Worm (Caenorhabditis elegans): ENCODE results near the gene spr-2.

ce11 chrIV:8853301-8853700, 38.0 kb upstream of the spr-2 start:
- TF ChIP-seq tbx-11 (GFP tag; IDR thresholded peaks at IDR 0.05) = no peak
- TF ChIP-seq hmbx-1 (tag; optimal IDR thresholded peaks at IDR 0.05) = no peak
- no peak for TF ChIP-seq ama-1 (optimal IDR thresholded peaks at IDR 0.05)
- no peak for TF ChIP-seq hnd-1 (tag; optimal IDR thresholded peaks at IDR 0.05)
- TF ChIP-seq flt-1 (GFP tag; IDR thresholded peaks at IDR 0.05) = no peak
- TF ChIP-seq ceh-36 (tag; optimal IDR thresholded peaks at IDR 0.05) = no peak
- TF ChIP-seq sea-1 (GFP tag; conservative IDR thresholded peaks at IDR 0.05) = no peak
- no peak for TF ChIP-seq aly-1 (tag; optimal IDR thresholded peaks at IDR 0.05)
- TF ChIP-seq hmg-4 (GFP tag; optimal IDR thresholded peaks at IDR 0.05) = no peak
- TF ChIP-seq B0310.2 (tag; optimal IDR thresholded peaks at IDR 0.05) = no peak
- no peak for TF ChIP-seq ceh-13 (GFP tag; optimal IDR thresholded peaks at IDR 0.05)
- no peak for TF ChIP-seq ets-7 (tag; optimal IDR thresholded peaks at IDR 0.05)
- no peak for TF ChIP-seq pes-1 (GFP tag; IDR thresholded peaks at IDR 0.05)
- TF ChIP-seq F13C5.2 (tag; optimal IDR thresholded peaks at IDR 0.05) = no peak

Measured in whole organism, early embryonic.